Fruit fly (Drosophila melanogaster) whole organism, embryonic: ENCODE results near the gene CG31125.

ENCODE experiments used
- ATbp ChIP-seq: fragments of 200-800 bp; sonication (Bioruptor generic); optimal IDR thresholded peaks from 2 replicates; lab custom pipeline; 2017; ENCODE audit warnings: missing biosample characterization, mild to moderate bottlenecking, missing genetic modification characterization, missing genetic modification reagents
- Abd-B ChIP-seq: fragments of 200-800 bp; sonication (Bioruptor generic); optimal IDR thresholded peaks from 2 replicates; lab custom pipeline; 2018; ENCODE audit warnings: missing biosample characterization, mild to moderate bottlenecking, missing genetic modification characterization, moderate library complexity
- CG11695 ChIP-seq: fragments of 200-800 bp; sonication (Bioruptor generic); IDR thresholded peaks from 3 replicates; pipeline ENCODE4 v1.3.6; 2022; ENCODE audit warnings: missing biosample characterization, missing genetic modification characterization
- CG12071 ChIP-seq: fragments of 200-800 bp; sonication (Bioruptor generic); optimal IDR thresholded peaks from 3 replicates; lab custom pipeline; 2018; ENCODE audit warnings: missing biosample characterization, mild to moderate bottlenecking, missing genetic modification characterization
- CG12236 ChIP-seq: fragments of 200-800 bp; sonication (Bioruptor generic); optimal IDR thresholded peaks from 2 replicates; lab custom pipeline; 2016; ENCODE audit warnings: missing biosample characterization, missing genetic modification characterization
- CG1233 ChIP-seq: fragments of 200-800 bp; sonication (Bioruptor generic); optimal IDR thresholded peaks from 4 replicates; lab custom pipeline; 2018; ENCODE audit warnings: missing biosample characterization, mild to moderate bottlenecking, missing genetic modification characterization
- CG12659 ChIP-seq: fragments of 200-800 bp; sonication (Bioruptor generic); optimal IDR thresholded peaks from 3 replicates; lab custom pipeline; 2017; ENCODE audit warnings: mild to moderate bottlenecking, missing biosample characterization, missing genetic modification reagents, missing genetic modification characterization
- CG15269 ChIP-seq: fragments of 200-800 bp; sonication (Bioruptor generic); optimal IDR thresholded peaks from 2 replicates; lab custom pipeline; 2018; ENCODE audit warnings: missing biosample characterization, mild to moderate bottlenecking, missing genetic modification characterization, moderate library complexity
- CG1529 ChIP-seq: fragments of 200-800 bp; sonication (Bioruptor generic); optimal IDR thresholded peaks from 3 replicates; lab custom pipeline; 2018; ENCODE audit warnings: missing biosample characterization, missing genetic modification characterization
- CG18011 ChIP-seq: fragments of 200-800 bp; sonication (Bioruptor generic); optimal IDR thresholded peaks from 2 replicates; lab custom pipeline; 2017; ENCODE audit warnings: missing biosample characterization, missing genetic modification characterization, mild to moderate bottlenecking, moderate library complexity, missing genotype
- CG18599 ChIP-seq: fragments of 200-800 bp; sonication (Bioruptor generic); optimal IDR thresholded peaks from 3 replicates; lab custom pipeline; 2017; ENCODE audit warnings: missing biosample characterization, missing genetic modification characterization, mild to moderate bottlenecking, moderate library complexity, missing genetic modification reagents
- CG2116 ChIP-seq: fragments of 200-800 bp; sonication (Bioruptor generic); optimal IDR thresholded peaks from 3 replicates; lab custom pipeline; 2018; ENCODE audit warnings: missing biosample characterization, mild to moderate bottlenecking, missing genetic modification characterization
- CG3065 ChIP-seq: fragments of 200-800 bp; sonication (Bioruptor generic); optimal IDR thresholded peaks from 2 replicates; lab custom pipeline; 2016; ENCODE audit warnings: missing biosample characterization, missing genetic modification characterization
- CG3407 ChIP-seq: fragments of 200-800 bp; sonication (Bioruptor generic); optimal IDR thresholded peaks from 2 replicates; lab custom pipeline; 2018; ENCODE audit warnings: missing biosample characterization, mild to moderate bottlenecking, missing genetic modification characterization
- CG3995 ChIP-seq: fragments of 200-800 bp; sonication (Bioruptor generic); optimal IDR thresholded peaks from 3 replicates; lab custom pipeline; 2016; ENCODE audit warnings: missing biosample characterization, missing genetic modification characterization
- CG6254 ChIP-seq: fragments of 200-800 bp; sonication (Bioruptor generic); optimal IDR thresholded peaks from 3 replicates; lab custom pipeline; 2017; ENCODE audit warnings: mild to moderate bottlenecking, missing biosample characterization, missing genetic modification reagents, missing genetic modification characterization
- CG6654 ChIP-seq: fragments of 200-800 bp; sonication (Bioruptor generic); optimal IDR thresholded peaks from 2 replicates; lab custom pipeline; 2017; ENCODE audit warnings: missing biosample characterization, mild to moderate bottlenecking, missing genetic modification characterization
- CG6854 ChIP-seq: fragments of 200-800 bp; sonication (Bioruptor generic); optimal IDR thresholded peaks from 3 replicates; lab custom pipeline; 2017; ENCODE audit warnings: missing biosample characterization, mild to moderate bottlenecking, missing genetic modification characterization
- CG7963 ChIP-seq: fragments of 200-800 bp; sonication (Bioruptor generic); IDR thresholded peaks from 3 replicates; pipeline ENCODE4 v1.3.6; 2022; ENCODE audit warnings: missing biosample characterization, missing genetic modification characterization; ENCODE audit not compliant: partially characterized antibody
- CG7987 ChIP-seq: fragments of 200-800 bp; sonication (Bioruptor generic); optimal IDR thresholded peaks from 2 replicates; lab custom pipeline; 2018; ENCODE audit warnings: missing biosample characterization, mild to moderate bottlenecking, missing genetic modification characterization, moderate library complexity
- CG8281 ChIP-seq: fragments of 200-800 bp; sonication (Bioruptor generic); optimal IDR thresholded peaks from 2 replicates; lab custom pipeline; 2018; ENCODE audit warnings: missing biosample characterization, mild to moderate bottlenecking, missing genetic modification characterization, moderate library complexity
- Max ChIP-seq: fragments of 200-800 bp; sonication (Bioruptor generic); optimal IDR thresholded peaks from 2 replicates; lab custom pipeline; 2016; ENCODE audit warnings: missing biosample characterization, mild to moderate bottlenecking, missing genetic modification characterization
- Mrtf ChIP-seq: fragments of 200-800 bp; sonication (Bioruptor generic); IDR thresholded peaks from 3 replicates; pipeline ENCODE4 v1.3.6; 2022; ENCODE audit warnings: missing biosample characterization, missing genetic modification characterization
- PHDP ChIP-seq: fragments of 200-800 bp; sonication (Bioruptor generic); optimal IDR thresholded peaks from 3 replicates; lab custom pipeline; 2018; ENCODE audit warnings: missing biosample characterization, mild to moderate bottlenecking, missing genetic modification characterization, moderate library complexity
- Sry-β ChIP-seq: fragments of 200-800 bp; sonication (Bioruptor generic); optimal IDR thresholded peaks from 2 replicates; lab custom pipeline; 2018; ENCODE audit warnings: missing biosample characterization, mild to moderate bottlenecking, missing genetic modification characterization, moderate library complexity
- Ssrp ChIP-seq: fragments of 200-800 bp; sonication (Bioruptor generic); optimal IDR thresholded peaks from 2 replicates; lab custom pipeline; 2018; ENCODE audit warnings: missing biosample characterization, mild to moderate bottlenecking, missing genetic modification characterization, moderate library complexity
- ash1 ChIP-seq: fragments of 200-800 bp; sonication (Bioruptor generic); optimal IDR thresholded peaks from 2 replicates; lab custom pipeline; 2018; ENCODE audit warnings: missing biosample characterization, mild to moderate bottlenecking, missing genetic modification characterization
- bsh ChIP-seq, 2 experiments: fragments of 200-800 bp; sonication (Bioruptor generic); optimal IDR thresholded peaks; 2 replicates each; lab custom pipeline; 2017 to 2018; ENCODE audit warnings: mild to moderate bottlenecking in 2 of 2, missing biosample characterization in 2 of 2, missing genetic modification characterization in 2 of 2, moderate library complexity in 1 of 2
- cas ChIP-seq: fragments of 200-800 bp; sonication (Bioruptor generic); IDR thresholded peaks from 2 replicates; pipeline ENCODE4 v1.3.6; 2022; ENCODE audit warnings: missing biosample characterization, missing genetic modification characterization
- cato ChIP-seq: fragments of 200-800 bp; sonication (Bioruptor generic); optimal IDR thresholded peaks from 2 replicates; lab custom pipeline; 2016; ENCODE audit warnings: missing biosample characterization, missing genetic modification characterization, borderline replicate concordance
- chif ChIP-seq, 2 experiments: fragments of 200-800 bp; sonication (Bioruptor generic); optimal IDR thresholded peaks; 3 replicates each; lab custom pipeline; 2016; ENCODE audit warnings: missing biosample characterization in 2 of 2, missing genetic modification characterization in 2 of 2
- chinmo ChIP-seq: fragments of 200-800 bp; sonication (Bioruptor generic); IDR thresholded peaks from 4 replicates; pipeline ENCODE4 v1.3.6; 2022; ENCODE audit warnings: missing biosample characterization, missing genetic modification characterization; ENCODE audit not compliant: partially characterized antibody
- crp ChIP-seq, 2 experiments: fragments of 200-800 bp; sonication (Bioruptor generic); optimal IDR thresholded peaks; 2 replicates in 1 of 2; 3 replicates in 1 of 2; lab custom pipeline; 2017; ENCODE audit warnings: missing biosample characterization in 2 of 2, missing genetic modification characterization in 2 of 2, mild to moderate bottlenecking in 1 of 2, moderate library complexity in 1 of 2
- ems ChIP-seq: fragments of 200-800 bp; sonication (Bioruptor generic); optimal IDR thresholded peaks from 3 replicates; lab custom pipeline; 2016; ENCODE audit warnings: missing biosample characterization, missing genetic modification characterization
- fru ChIP-seq: fragments of >200 bp; optimal IDR thresholded peaks from 2 replicates; lab custom pipeline; 2017
- gsb ChIP-seq: fragments of 200-800 bp; sonication (Bioruptor generic); IDR thresholded peaks from 2 replicates; pipeline ENCODE4 v1.3.6; 2022; ENCODE audit warnings: missing biosample characterization, missing genetic modification characterization
- kni ChIP-seq: fragments of 200-800 bp; sonication (Bioruptor generic); optimal IDR thresholded peaks from 3 replicates; lab custom pipeline; 2017; ENCODE audit warnings: mild to moderate bottlenecking, missing biosample characterization, missing genetic modification reagents, missing genetic modification characterization
- knrl ChIP-seq: fragments of 200-800 bp; sonication (Bioruptor generic); IDR thresholded peaks from 3 replicates; pipeline ENCODE4 v1.3.6; 2022; ENCODE audit warnings: missing biosample characterization, missing genetic modification characterization; ENCODE audit not compliant: partially characterized antibody
- lbe ChIP-seq: fragments of 200-800 bp; sonication (Bioruptor generic); optimal IDR thresholded peaks from 2 replicates; lab custom pipeline; 2016; ENCODE audit warnings: missing biosample characterization, mild to moderate bottlenecking, missing genetic modification characterization
- nmo ChIP-seq: fragments of 200-800 bp; sonication (Bioruptor generic); optimal IDR thresholded peaks from 2 replicates; lab custom pipeline; 2018; ENCODE audit warnings: missing biosample characterization, mild to moderate bottlenecking, missing genetic modification characterization, moderate library complexity
- oc ChIP-seq: fragments of 200-800 bp; sonication (Bioruptor generic); optimal IDR thresholded peaks from 2 replicates; lab custom pipeline; 2018; ENCODE audit warnings: missing biosample characterization, mild to moderate bottlenecking, missing genetic modification characterization, moderate library complexity
- org-1 ChIP-seq: fragments of 200-800 bp; sonication (Bioruptor generic); optimal IDR thresholded peaks from 2 replicates; lab custom pipeline; 2017; ENCODE audit warnings: missing biosample characterization, missing genetic modification characterization
- prd ChIP-seq, 3 experiments: fragments of >200 bp in 2 of 3; fragments of 200-800 bp in 1 of 3; sonication (Bioruptor generic) in 1 of 3; optimal IDR thresholded peaks in 2 of 3; IDR thresholded peaks in 1 of 3; 2 replicates in 2 of 3; 3 replicates in 1 of 3; pipeline versions ENCODE4 v1.3.6 to Lab custom; 2017 to 2022; ENCODE audit warnings: missing biosample characterization in 1 of 3, missing genetic modification characterization in 1 of 3
- schlank ChIP-seq: fragments of 200-800 bp; sonication (Bioruptor generic); optimal IDR thresholded peaks from 2 replicates; lab custom pipeline; 2018; ENCODE audit warnings: missing biosample characterization, mild to moderate bottlenecking, missing genetic modification characterization
- shn ChIP-seq: fragments of 200-800 bp; sonication (Bioruptor generic); optimal IDR thresholded peaks from 3 replicates; lab custom pipeline; 2016; ENCODE audit warnings: missing biosample characterization, missing genetic modification characterization
- sqz ChIP-seq: fragments of 200-800 bp; sonication (Bioruptor generic); optimal IDR thresholded peaks from 3 replicates; lab custom pipeline; 2018; ENCODE audit warnings: missing biosample characterization, mild to moderate bottlenecking, missing genetic modification characterization
- tio ChIP-seq: fragments of 200-800 bp; sonication (Bioruptor generic); optimal IDR thresholded peaks from 2 replicates; lab custom pipeline; 2017; ENCODE audit warnings: missing biosample characterization, missing genetic modification characterization, inconsistent platforms
- toy ChIP-seq: fragments of 200-800 bp; sonication (Bioruptor generic); IDR thresholded peaks from 2 replicates; pipeline ENCODE4 v1.3.6; 2022; ENCODE audit warnings: missing biosample characterization, missing genetic modification characterization

CG31125 gene

dm6 chr3R:24654770-24655322, at the start of gene CG31125, which contains the start of gene CG6695 (continued):
- TF ChIP-seq chif (GFP tag; optimal IDR thresholded peaks at IDR 0.05; lab: Kevin White, UChicago) (peak; percentile 44 to 65), CG12071 (GFP tag; lab: Kevin White, UChicago) (no peak), CG11695 (GFP tag; lab: Robert Waterston, UW) (no peak), sqz (GFP tag; lab: Kevin White, UChicago) (no peak), CG18599 (GFP tag; lab: Kevin White, UChicago) (no peak), cas (no peak), prd (optimal IDR thresholded peaks at IDR 0.05; lab: Kevin White, UChicago) (no peak), prd (GFP tag; IDR thresholded peaks at IDR 0.05; lab: Robert Waterston, UW) (peak; percentile 53; the same call in 1 of the 3 replicates), CG1529 (no peak), Sry-β (GFP tag; lab: Kevin White, UChicago) (no peak), CG3995 (GFP tag; lab: Kevin White, UChicago) (peak; percentile 28), schlank (no peak), chinmo (GFP tag; lab: Robert Waterston, UW) (peak; percentile 77; the same call in 1 of the 4 replicates), ATbp (GFP tag; lab: Kevin White, UChicago) (no peak), CG3407 (GFP tag; lab: Kevin White, UChicago) (no peak), tio (GFP tag; lab: Kevin White, UChicago) (no peak), shn (GFP tag; lab: Kevin White, UChicago) (peak; percentile 74), CG7963 (GFP tag; lab: Robert Waterston, UW) (peak; percentile 46; the same call in 1 of the 3 replicates), Abd-B (GFP tag; lab: Kevin White, UChicago) (peak; percentile 63), toy (GFP tag; lab: Robert Waterston, UW) (no peak), lbe (GFP tag; lab: Kevin White, UChicago) (no peak), CG2116 (GFP tag; lab: Kevin White, UChicago) (peak; percentile 94), CG1233 (GFP tag; lab: Kevin White, UChicago) (peak; percentile 24), ash1 (GFP tag; lab: Kevin White, UChicago) (no peak), ems (GFP tag; lab: Kevin White, UChicago) (peak; percentile 60), Mrtf (GFP tag; lab: Robert Waterston, UW) (no peak), cato (GFP tag; lab: Kevin White, UChicago) (no peak), CG3065 (GFP tag; lab: Kevin White, UChicago) (no peak), CG6254 (GFP tag; lab: Kevin White, UChicago) (no peak), Max (peak; percentile 40), CG18011 (GFP tag; lab: Kevin White, UChicago) (peak; percentile 21), CG8281 (tag; lab: Kevin White, UChicago) (no peak), CG6654 (GFP tag; lab: Kevin White, UChicago) (no peak), Ssrp (tag; lab: Kevin White, UChicago) (no peak), kni (no peak), CG7987 (GFP tag; lab: Kevin White, UChicago) (no peak), crp (GFP tag; optimal IDR thresholded peaks at IDR 0.05; lab: Kevin White, UChicago) (peak in 1 of 2 experiments; percentile 38), PHDP (tag; lab: Kevin White, UChicago) (no peak), nmo (GFP tag; lab: Kevin White, UChicago) (peak; percentile 80), bsh (GFP tag; optimal IDR thresholded peaks at IDR 0.05; lab: Kevin White, UChicago) (peak in 1 of 2 experiments; percentile 23), gsb (GFP tag; lab: Robert Waterston, UW) (no peak), CG15269 (no peak), oc (tag; lab: Kevin White, UChicago) (no peak), knrl (GFP tag; lab: Robert Waterston, UW) (peak; percentile 85), CG12659 (GFP tag; lab: Kevin White, UChicago) (peak; percentile 78), CG12236 (GFP tag; lab: Kevin White, UChicago) (peak; percentile 28), org-1 (GFP tag; lab: Kevin White, UChicago) (no peak), fru (lab: Kevin White, UChicago) (no peak), CG6854 (GFP tag; lab: Kevin White, UChicago) (no peak)
